Fruit fly (Drosophila melanogaster) whole organism, prepupa: ENCODE data around the gene CG2260.

Experiments
- CG10631 ChIP-seq: fragments of 200-800 bp; sonication (Bioruptor generic); optimal IDR thresholded peaks from 2 replicates; lab custom pipeline; 2016; ENCODE audit warnings: missing biosample characterization, missing genetic modification characterization
- CG10669 ChIP-seq: fragments of 200-800 bp; sonication (Bioruptor generic); optimal IDR thresholded peaks from 3 replicates; lab custom pipeline; 2018; ENCODE audit warnings: missing biosample characterization, mild to moderate bottlenecking, missing genetic modification characterization, moderate library complexity
- CG11294 ChIP-seq: fragments of 200-800 bp; sonication (Bioruptor generic); IDR thresholded peaks from 2 replicates; pipeline ENCODE4 v1.3.6; 2022; ENCODE audit warnings: missing biosample characterization, missing genetic modification characterization
- CG11902 ChIP-seq: fragments of 200-800 bp; sonication (Bioruptor generic); optimal IDR thresholded peaks from 3 replicates; lab custom pipeline; 2016; ENCODE audit warnings: missing biosample characterization, missing genetic modification characterization
- CG15336 ChIP-seq: fragments of 200-800 bp; sonication (Bioruptor generic); IDR thresholded peaks from 2 replicates; pipeline ENCODE4 v1.3.6; 2022; ENCODE audit warnings: missing biosample characterization, missing genetic modification characterization
- CG1621 ChIP-seq: fragments of 200-800 bp; sonication (Bioruptor generic); optimal IDR thresholded peaks from 3 replicates; lab custom pipeline; 2018; ENCODE audit warnings: missing biosample characterization, mild to moderate bottlenecking, missing genetic modification characterization
- CG16779 ChIP-seq: fragments of 200-800 bp; sonication (Bioruptor generic); optimal IDR thresholded peaks from 3 replicates; lab custom pipeline; 2017; ENCODE audit warnings: missing biosample characterization, mild to moderate bottlenecking, missing genetic modification characterization
- CG3032 ChIP-seq: fragments of 200-800 bp; optimal IDR thresholded peaks from 2 replicates; lab custom pipeline; 2019; ENCODE audit warnings: missing biosample characterization, mild to moderate bottlenecking, missing genetic modification characterization, moderate library complexity
- CG31627 ChIP-seq: fragments of 200-800 bp; sonication (Bioruptor generic); optimal IDR thresholded peaks from 3 replicates; lab custom pipeline; 2016; ENCODE audit warnings: missing biosample characterization, missing genetic modification characterization
- CG32006 ChIP-seq: fragments of 200-800 bp; sonication (Bioruptor generic); optimal IDR thresholded peaks from 3 replicates; lab custom pipeline; 2017; ENCODE audit warnings: missing biosample characterization, mild to moderate bottlenecking, missing genetic modification characterization
- CG6163 ChIP-seq: fragments of 200-800 bp; sonication (Bioruptor generic); IDR thresholded peaks from 3 replicates; pipeline ENCODE4 v1.3.6; 2022; ENCODE audit warnings: missing biosample characterization, missing genetic modification characterization
- CG6792 ChIP-seq: fragments of 200-800 bp; sonication (Bioruptor generic); optimal IDR thresholded peaks from 3 replicates; lab custom pipeline; 2016; ENCODE audit warnings: missing biosample characterization, missing genetic modification characterization
- CG6808 ChIP-seq: fragments of 200-800 bp; sonication (Bioruptor generic); optimal IDR thresholded peaks from 3 replicates; lab custom pipeline; 2017; ENCODE audit warnings: missing biosample characterization, missing genetic modification characterization, mild to moderate bottlenecking, moderate library complexity, missing genetic modification reagents
- CG6854 ChIP-seq: fragments of 200-800 bp; sonication (Bioruptor generic); optimal IDR thresholded peaks from 2 replicates; lab custom pipeline; 2017; ENCODE audit warnings: missing biosample characterization, mild to moderate bottlenecking, missing genetic modification characterization
- CG7368 ChIP-seq: fragments of 200-800 bp; sonication (Bioruptor generic); optimal IDR thresholded peaks from 3 replicates; lab custom pipeline; 2016; ENCODE audit warnings: missing biosample characterization, missing genetic modification characterization
- CG8119 ChIP-seq: fragments of 200-800 bp; sonication (Bioruptor generic); IDR thresholded peaks from 3 replicates; pipeline ENCODE4 v1.3.6; 2022; ENCODE audit warnings: missing biosample characterization, missing genetic modification characterization
- CG8319 ChIP-seq: fragments of 200-800 bp; sonication (Bioruptor generic); optimal IDR thresholded peaks from 3 replicates; lab custom pipeline; 2016; ENCODE audit warnings: missing biosample characterization, missing genetic modification characterization
- Eip75B ChIP-seq: fragments of 200-800 bp; sonication (Bioruptor generic); optimal IDR thresholded peaks from 3 replicates; lab custom pipeline; 2016; ENCODE audit warnings: missing biosample characterization, missing genetic modification characterization
- Eip78C ChIP-seq: fragments of 200-800 bp; sonication (Bioruptor generic); peaks from one replicate; lab custom pipeline; 2016; ENCODE audit warnings: missing biosample characterization, missing genetic modification characterization
- Eip93F ChIP-seq: fragments of 200-800 bp; sonication (Bioruptor generic); optimal IDR thresholded peaks from 2 replicates; lab custom pipeline; 2016; ENCODE audit warnings: missing biosample characterization, mild to moderate bottlenecking, missing genetic modification characterization
- Ets21C ChIP-seq: fragments of 200-800 bp; sonication (Bioruptor generic); optimal IDR thresholded peaks from 3 replicates; lab custom pipeline; 2016; ENCODE audit warnings: missing biosample characterization, missing genetic modification characterization
- Ets96B ChIP-seq: fragments of 200-800 bp; optimal IDR thresholded peaks from 2 replicates; lab custom pipeline; 2019; ENCODE audit warnings: missing biosample characterization, mild to moderate bottlenecking, missing genetic modification characterization, moderate library complexity
- Gug ChIP-seq: fragments of 200-800 bp; sonication (Bioruptor generic); IDR thresholded peaks from 2 replicates; pipeline ENCODE4 v1.3.6; 2022; ENCODE audit warnings: missing biosample characterization, missing genetic modification characterization
- Hr39 ChIP-seq: fragments of 200-800 bp; sonication (Bioruptor generic); optimal IDR thresholded peaks from 2 replicates; lab custom pipeline; 2016; ENCODE audit warnings: missing biosample characterization, missing genetic modification characterization
- Hr4 ChIP-seq: fragments of 200-800 bp; sonication (Bioruptor generic); optimal IDR thresholded peaks from 3 replicates; lab custom pipeline; 2016; ENCODE audit warnings: missing biosample characterization, missing genetic modification characterization
- Lpt ChIP-seq: fragments of 200-800 bp; sonication (Bioruptor generic); optimal IDR thresholded peaks from 3 replicates; lab custom pipeline; 2016; ENCODE audit warnings: missing biosample characterization, missing genetic modification characterization
- Met ChIP-seq: fragments of 200-800 bp; sonication (Bioruptor generic); optimal IDR thresholded peaks from 3 replicates; lab custom pipeline; 2016; ENCODE audit warnings: missing biosample characterization, missing genetic modification characterization
- OdsH ChIP-seq: fragments of 200-800 bp; sonication (Bioruptor generic); optimal IDR thresholded peaks from 3 replicates; lab custom pipeline; 2016; ENCODE audit warnings: missing biosample characterization, missing genetic modification characterization
- Smox ChIP-seq: fragments of 200-800 bp; sonication (Bioruptor generic); optimal IDR thresholded peaks from 3 replicates; lab custom pipeline; 2016; ENCODE audit warnings: missing biosample characterization, missing genetic modification characterization
- Sox102F ChIP-seq: fragments of 200-800 bp; sonication (Bioruptor generic); optimal IDR thresholded peaks from 2 replicates; lab custom pipeline; 2016; ENCODE audit warnings: missing biosample characterization, mild to moderate bottlenecking, missing genetic modification characterization
- Sox14 ChIP-seq: fragments of 200-800 bp; sonication (Bioruptor generic); optimal IDR thresholded peaks from 3 replicates; lab custom pipeline; 2016; ENCODE audit warnings: missing biosample characterization, missing genetic modification characterization
- Sox15 ChIP-seq: fragments of 200-800 bp; sonication (Bioruptor generic); optimal IDR thresholded peaks from 3 replicates; lab custom pipeline; 2016; ENCODE audit warnings: missing biosample characterization, missing genetic modification characterization
- achi ChIP-seq: fragments of 200-800 bp; sonication (Bioruptor generic); optimal IDR thresholded peaks from 3 replicates; lab custom pipeline; 2016; ENCODE audit warnings: missing biosample characterization, missing genetic modification characterization
- acj6 ChIP-seq: fragments of 200-800 bp; sonication (Bioruptor generic); optimal IDR thresholded peaks from 3 replicates; lab custom pipeline; 2016; ENCODE audit warnings: missing biosample characterization, missing genetic modification characterization
- cyc ChIP-seq: fragments of 200-800 bp; sonication (Bioruptor generic); optimal IDR thresholded peaks from 3 replicates; lab custom pipeline; 2016; ENCODE audit warnings: missing biosample characterization, missing genetic modification characterization
- dac ChIP-seq: fragments of 200-800 bp; sonication (Bioruptor generic); optimal IDR thresholded peaks from 2 replicates; lab custom pipeline; 2017; ENCODE audit warnings: missing biosample characterization, mild to moderate bottlenecking, missing genetic modification characterization
- dsx ChIP-seq: fragments of 200-800 bp; optimal IDR thresholded peaks from 3 replicates; lab custom pipeline; 2019; ENCODE audit warnings: missing biosample characterization, mild to moderate bottlenecking, missing genetic modification characterization, moderate library complexity; ENCODE audit not compliant: poor library complexity, severe bottlenecking
- eg ChIP-seq: fragments of 200-800 bp; sonication (Bioruptor generic); IDR thresholded peaks from 3 replicates; pipeline ENCODE4 v1.3.6; 2022; ENCODE audit warnings: missing biosample characterization, missing genetic modification characterization
- esn ChIP-seq: fragments of 200-800 bp; sonication (Bioruptor generic); optimal IDR thresholded peaks from 2 replicates; lab custom pipeline; 2016; ENCODE audit warnings: missing biosample characterization, mild to moderate bottlenecking, missing genetic modification characterization, moderate library complexity
- fd59A ChIP-seq: fragments of 200-800 bp; sonication (Bioruptor generic); optimal IDR thresholded peaks from 2 replicates; lab custom pipeline; 2017; ENCODE audit warnings: missing biosample characterization, mild to moderate bottlenecking, missing genetic modification characterization, missing genetic modification reagents
- fkh ChIP-seq: fragments of 200-800 bp; sonication (Bioruptor generic); optimal IDR thresholded peaks from 3 replicates; lab custom pipeline; 2017; ENCODE audit warnings: missing biosample characterization, mild to moderate bottlenecking, missing genetic modification characterization, moderate library complexity
- lz ChIP-seq: fragments of 200-800 bp; sonication (Bioruptor generic); optimal IDR thresholded peaks from 3 replicates; lab custom pipeline; 2016; ENCODE audit warnings: missing biosample characterization, missing genetic modification characterization
- pdm3 ChIP-seq: fragments of 200-800 bp; sonication (Bioruptor generic); optimal IDR thresholded peaks from 3 replicates; lab custom pipeline; 2016; ENCODE audit warnings: missing biosample characterization, missing genetic modification characterization
- salr ChIP-seq, 2 experiments: fragments of 200-800 bp; sonication (Bioruptor generic); optimal IDR thresholded peaks; 3 replicates each; lab custom pipeline; 2016 to 2018; ENCODE audit warnings: missing biosample characterization in 2 of 2, missing genetic modification characterization in 2 of 2, mild to moderate bottlenecking in 1 of 2
- spab ChIP-seq: fragments of 200-800 bp; sonication (Bioruptor generic); optimal IDR thresholded peaks from 2 replicates; lab custom pipeline; 2017; ENCODE audit warnings: missing biosample characterization, mild to moderate bottlenecking, missing genetic modification characterization, missing genetic modification reagents
- ss ChIP-seq, 2 experiments: fragments of 200-800 bp; sonication (Bioruptor generic); optimal IDR thresholded peaks; 2 replicates in 1 of 2; 3 replicates in 1 of 2; lab custom pipeline; 2017 to 2018; ENCODE audit warnings: mild to moderate bottlenecking in 2 of 2, missing biosample characterization in 2 of 2, missing genetic modification characterization in 2 of 2, moderate library complexity in 1 of 2
- svp ChIP-seq: fragments of 200-800 bp; sonication (Bioruptor generic); peaks from one replicate; lab custom pipeline; 2016; ENCODE audit warnings: missing biosample characterization, missing genetic modification characterization
- topi ChIP-seq: fragments of 200-800 bp; sonication (Bioruptor generic); optimal IDR thresholded peaks from 3 replicates; lab custom pipeline; 2016; ENCODE audit warnings: missing biosample characterization, missing genetic modification characterization
- vri ChIP-seq: fragments of 200-800 bp; sonication (Bioruptor generic); optimal IDR thresholded peaks from 3 replicates; lab custom pipeline; 2016; ENCODE audit warnings: missing biosample characterization, mild to moderate bottlenecking, missing genetic modification characterization

CG2260 gene

DNA sequence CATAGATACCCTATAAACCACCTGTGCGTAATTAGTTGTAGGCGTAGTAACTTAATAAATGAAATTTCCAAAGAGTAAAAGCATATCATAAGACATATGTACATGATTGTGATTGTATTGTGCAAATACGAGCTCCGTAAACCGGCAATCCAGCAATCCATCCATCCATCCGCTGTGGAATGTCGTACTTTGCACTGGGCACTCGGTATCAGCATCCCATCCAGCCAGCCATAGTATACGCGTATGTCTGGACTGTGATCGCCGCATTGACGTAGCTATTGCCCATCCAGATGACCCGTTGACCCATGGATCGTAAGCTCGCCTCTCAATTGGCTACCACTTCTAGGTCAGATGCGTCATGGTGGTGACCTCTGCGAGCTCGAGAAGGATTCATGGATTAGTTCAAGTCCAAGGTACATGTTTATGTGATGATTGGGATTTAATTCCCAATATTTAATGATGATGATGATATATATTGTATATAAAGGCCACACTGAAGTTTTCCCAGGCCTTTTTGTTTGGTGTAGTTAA lies 38.1 kb upstream of the CG2260 start (continued):
- TF ChIP-seq Sox14 (GFP tag; lab: Kevin White, UChicago) (no peak), eg (GFP tag; lab: Robert Waterston, UW) (peak; percentile 24; the same call in 1 of the 3 replicates), fkh (GFP tag; lab: Kevin White, UChicago) (no peak), OdsH (GFP tag; lab: Kevin White, UChicago) (no peak), CG7368 (GFP tag; lab: Kevin White, UChicago) (no peak), ss (GFP tag; optimal IDR thresholded peaks at IDR 0.05; lab: Kevin White, UChicago) (peak; percentile 85 to 87), CG6808 (GFP tag; lab: Kevin White, UChicago) (peak; percentile 81)

DNA sequence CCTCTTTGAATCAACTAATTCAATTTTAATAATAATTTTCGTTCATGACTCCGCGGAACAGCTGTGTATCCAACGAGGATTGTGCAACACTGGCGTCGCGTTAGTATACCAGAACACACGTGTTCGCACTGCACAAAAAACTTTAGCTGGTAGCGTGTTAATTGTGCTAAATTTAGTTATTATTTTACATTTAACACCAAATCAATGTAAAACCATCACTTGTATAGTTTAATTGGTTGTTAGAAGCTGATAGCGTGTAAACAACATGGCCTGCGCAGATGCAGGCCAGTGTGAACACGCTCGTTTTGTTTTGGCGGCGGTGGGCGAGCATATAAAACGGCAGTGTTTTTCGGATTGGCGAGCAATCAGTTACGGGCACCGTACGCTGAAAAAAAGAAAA lies 36.3 kb upstream of the CG2260 start, which contains the start of the genes Traf6 and GIIIspla2:
Gene Traf6, minus strand, starts transcription at position 93 of the 400 bp plus-strand sequence.
Gene GIIIspla2, plus strand, starts transcription at position 335 of the 400 bp plus-strand sequence.
- TF ChIP-seq Eip75B (GFP tag; lab: Kevin White, UChicago), result peak; percentile 79
- TF ChIP-seq Lpt (GFP tag; lab: Kevin White, UChicago), result peak; percentile 12
- TF ChIP-seq Sox15 (GFP tag; lab: Kevin White, UChicago), result peak; percentile 39
- peak; percentile 85 for TF ChIP-seq lz (GFP tag; lab: Kevin White, UChicago)
- peak; percentile 81 for TF ChIP-seq CG10631 (GFP tag; lab: Kevin White, UChicago)
- TF ChIP-seq vri (GFP tag; lab: Kevin White, UChicago), result no peak
- peak; percentile 80 for TF ChIP-seq topi
- TF ChIP-seq CG10669 (GFP tag; lab: Kevin White, UChicago), result peak; percentile 72
- TF ChIP-seq CG11902 (GFP tag; lab: Kevin White, UChicago), result peak; percentile 54
- peak; percentile 75 for TF ChIP-seq Hr39
- TF ChIP-seq acj6 (GFP tag; lab: Kevin White, UChicago), result peak; percentile 63
- TF ChIP-seq svp (GFP tag; lab: Kevin White, UChicago), result no peak
- no peak for TF ChIP-seq fkh (GFP tag; lab: Kevin White, UChicago)
- TF ChIP-seq CG3032 (tag; lab: Kevin White, UChicago), result peak; percentile 80
- peak; percentile 62 for TF ChIP-seq Ets21C (GFP tag; lab: Kevin White, UChicago)
- no peak for TF ChIP-seq CG7368 (GFP tag; lab: Kevin White, UChicago)
- peak; percentile 68 for TF ChIP-seq CG1621 (tag; lab: Kevin White, UChicago)
- peak; percentile 69 for TF ChIP-seq achi (GFP tag; lab: Kevin White, UChicago)
- no peak for TF ChIP-seq Smox (GFP tag; lab: Kevin White, UChicago)
- TF ChIP-seq CG31627 (GFP tag; lab: Kevin White, UChicago), result peak; percentile 80
- TF ChIP-seq Eip78C (GFP tag; lab: Kevin White, UChicago), result peak; percentile 83
- TF ChIP-seq cyc (GFP tag; lab: Kevin White, UChicago), result peak; percentile 66
- no peak for TF ChIP-seq Hr4 (GFP tag; lab: Kevin White, UChicago)
- peak; percentile 80 for TF ChIP-seq pdm3 (GFP tag; lab: Kevin White, UChicago)
- TF ChIP-seq Met (GFP tag; lab: Kevin White, UChicago), result peak; percentile 78
- peak; percentile 64 for TF ChIP-seq fd59A (GFP tag; lab: Kevin White, UChicago)
- TF ChIP-seq CG16779 (tag; lab: Kevin White, UChicago), result no peak
- peak; percentile 33 for TF ChIP-seq CG8319 (GFP tag; lab: Kevin White, UChicago)
- TF ChIP-seq CG32006, result no peak
- peak; percentile 29 for TF ChIP-seq CG6854 (GFP tag; lab: Kevin White, UChicago)
- TF ChIP-seq Sox102F (GFP tag; lab: Kevin White, UChicago), result no peak
- TF ChIP-seq Ets96B (tag; lab: Kevin White, UChicago), result peak; percentile 68
- peak; percentile 75 for TF ChIP-seq Gug (GFP tag; lab: Robert Waterston, UW)
- peak; percentile 87 for TF ChIP-seq Sox14 (GFP tag; lab: Kevin White, UChicago)
- peak; percentile 64; the same call in 1 of the 2 replicates for TF ChIP-seq CG11294 (GFP tag; lab: Robert Waterston, UW)
- TF ChIP-seq CG6163 (GFP tag; lab: Robert Waterston, UW), result peak; percentile 86; the same call in 2 of the 3 replicates
- no peak for TF ChIP-seq Eip93F (GFP tag; lab: Kevin White, UChicago)
- peak; percentile 63 for TF ChIP-seq CG8119 (GFP tag; lab: Robert Waterston, UW)
- peak; percentile 80 for TF ChIP-seq CG15336 (GFP tag; lab: Robert Waterston, UW)
- TF ChIP-seq esn (GFP tag; lab: Kevin White, UChicago), result peak; percentile 83
- peak; percentile 83 for TF ChIP-seq eg (GFP tag; lab: Robert Waterston, UW)
- peak in 1 of 2 experiments; percentile 60 for TF ChIP-seq salr (GFP tag; optimal IDR thresholded peaks at IDR 0.05; lab: Kevin White, UChicago)
- TF ChIP-seq dsx (GFP tag; lab: Kevin White, UChicago), result no peak
- peak; percentile 42 for TF ChIP-seq CG6792
- no peak for TF ChIP-seq spab (GFP tag; lab: Kevin White, UChicago)
- TF ChIP-seq dac (GFP tag; lab: Kevin White, UChicago), result peak; percentile 74
